Fruit fly (Drosophila melanogaster): Measurements from ENCODE around the gene CG6650.

The CG6650 gene

DNA sequence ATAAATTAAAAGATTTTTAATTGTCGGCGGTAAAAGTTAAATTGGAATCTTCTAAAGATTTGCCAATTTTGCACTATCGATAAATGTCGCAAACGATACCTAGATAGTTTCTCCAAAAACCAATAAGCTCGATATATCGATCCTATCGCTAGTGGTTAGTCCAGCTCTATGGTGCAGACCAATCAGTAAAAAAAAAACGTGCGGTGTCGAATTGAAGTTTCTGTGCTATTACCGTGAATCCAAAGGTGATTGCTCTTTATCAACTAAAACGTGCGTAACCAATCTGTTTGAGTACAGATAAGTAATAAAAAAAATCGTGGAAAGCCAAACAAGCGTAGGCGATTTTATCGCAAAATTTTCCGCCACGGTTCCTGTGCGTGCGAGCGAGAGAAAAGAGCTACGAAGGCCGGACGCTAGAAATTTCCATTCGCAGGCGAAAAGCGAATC is 5.6 kb downstream of the CG6650 start, which contains the start of gene Hsp110 (continued):
- TF ChIP-seq CG6791 (GFP tag; IDR thresholded peaks at IDR 0.05; ENCODE audit: partially characterized antibody) (peak; percentile 100), tgo (GFP tag; IDR thresholded peaks at IDR 0.05) (no peak), CG10267 (tag; optimal IDR thresholded peaks at IDR 0.05) (peak; percentile 67), D19B (GFP tag; optimal IDR thresholded peaks at IDR 0.05) (no peak), CG1832 (GFP tag; optimal IDR thresholded peaks at IDR 0.05) (peak; percentile 60), phol (tag; optimal IDR thresholded peaks at IDR 0.05) (peak; percentile 34), Lim3 (GFP tag; IDR thresholded peaks at IDR 0.05) (no peak), ato (GFP tag; IDR thresholded peaks at IDR 0.05; ENCODE audit: partially characterized antibody) (peak; percentile 99), eve (GFP tag; optimal IDR thresholded peaks at IDR 0.05) (no peak), jumu (GFP tag; optimal IDR thresholded peaks at IDR 0.05) (peak; percentile 7), ems (GFP tag; optimal IDR thresholded peaks at IDR 0.05) (no peak), kay (GFP tag; optimal IDR thresholded peaks at IDR 0.05) (no peak), CG1024 (GFP tag; IDR thresholded peaks at IDR 0.05) (no peak), CG31441 (GFP tag; IDR thresholded peaks at IDR 0.05) (no peak), Doc3 (GFP tag; IDR thresholded peaks at IDR 0.05; ENCODE audit: partially characterized antibody) (peak; percentile 95), pita (GFP tag; optimal IDR thresholded peaks at IDR 0.05) (no peak), CG33213 (GFP tag; optimal IDR thresholded peaks at IDR 0.05) (peak; percentile 56), CG11085 (GFP tag; IDR thresholded peaks at IDR 0.05) (no peak), CG33557 (GFP tag; optimal IDR thresholded peaks at IDR 0.05) (no peak), sens-2 (GFP tag; IDR thresholded peaks at IDR 0.05) (no peak), dmrt99B (tag; optimal IDR thresholded peaks at IDR 0.05) (no peak), CG18599 (GFP tag; optimal IDR thresholded peaks at IDR 0.05) (peak; percentile 38), Vsx1 (GFP tag; optimal IDR thresholded peaks at IDR 0.05) (no peak), knrl (GFP tag; IDR thresholded peaks at IDR 0.05; ENCODE audit: partially characterized antibody) (peak; percentile 99), Scr (GFP tag; IDR thresholded peaks at IDR 0.05; ENCODE audit: partially characterized antibody) (peak; percentile 99), Eip74EF (GFP tag; optimal IDR thresholded peaks at IDR 0.05) (peak in 1 of 2 experiments; percentile 17), Abd-B (GFP tag; optimal IDR thresholded peaks at IDR 0.05) (no peak), tio (GFP tag; optimal IDR thresholded peaks at IDR 0.05) (no peak), CG4282 (GFP tag; optimal IDR thresholded peaks at IDR 0.05) (no peak), bbx (GFP tag; IDR thresholded peaks at IDR 0.05; ENCODE audit: partially characterized antibody) (peak; percentile 100), cad (GFP tag; optimal IDR thresholded peaks at IDR 0.05) (no peak), Drgx (GFP tag; IDR thresholded peaks at IDR 0.05) (no peak), slou (GFP tag; optimal IDR thresholded peaks at IDR 0.05) (no peak), CG4707 (GFP tag; optimal IDR thresholded peaks at IDR 0.05) (no peak), jigr1 (GFP tag; IDR thresholded peaks at IDR 0.05) (no peak), klu (GFP tag; IDR thresholded peaks at IDR 0.05) (no peak), sqz (GFP tag; optimal IDR thresholded peaks at IDR 0.05) (peak; percentile 98), row (GFP tag; IDR thresholded peaks at IDR 0.05) (0 out of 3 replicates have a peak, but pooled peaks have one; percentile 37), Poxn (GFP tag; IDR thresholded peaks at IDR 0.05) (no peak), CG9609 (GFP tag; optimal IDR thresholded peaks at IDR 0.05) (no peak), Nf-YA (GFP tag; IDR thresholded peaks at IDR 0.05) (no peak), CG9876 (GFP tag; optimal IDR thresholded peaks at IDR 0.05) (no peak), dm (GFP tag; optimal IDR thresholded peaks at IDR 0.05) (peak; percentile 83), CG14667 (GFP tag; IDR thresholded peaks at IDR 0.05) (no peak), Atf6 (GFP tag; IDR thresholded peaks at IDR 0.05) (peak; percentile 19; the same call in 1 of the 2 replicates), fd96Cb (tag; optimal IDR thresholded peaks at IDR 0.05) (no peak), odd (GFP tag; optimal IDR thresholded peaks at IDR 0.05) (no peak), lilli (GFP tag; optimal IDR thresholded peaks at IDR 0.05) (peak; percentile 62), chif (GFP tag; optimal IDR thresholded peaks at IDR 0.05) (no peak), HmgZ (tag; optimal IDR thresholded peaks at IDR 0.05) (peak; percentile 67), CG31224 (GFP tag; IDR thresholded peaks at IDR 0.05) (no peak)

All from whole organism, embryonic.